Fruit fly (Drosophila melanogaster): Measurements from ENCODE around the gene grn.
A peak's percentile ranks its signal among the peaks of the same experiment; 100 is the strongest.

The grn gene

DNA sequence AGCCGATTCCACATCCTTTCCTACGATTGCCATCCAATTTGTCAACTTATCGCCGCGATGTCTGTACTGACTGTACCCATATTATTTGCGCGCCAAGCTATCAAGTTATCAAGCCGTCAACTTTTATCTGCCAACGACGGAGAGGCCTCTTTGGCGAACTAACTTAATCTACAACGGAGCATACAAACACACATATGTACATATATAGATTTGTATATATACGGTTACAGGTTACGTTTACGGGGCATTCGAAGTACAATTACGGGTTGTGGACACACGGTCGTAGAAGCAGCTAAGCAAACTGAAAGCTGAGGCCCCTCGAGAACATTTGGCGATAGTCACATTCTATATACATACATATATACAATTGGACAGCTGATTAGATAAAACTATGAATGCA, 66.0 kb downstream of the grn start (continued):
- no peak; the same call in 1 of the 2 replicates for TF ChIP-seq GATAe (GFP tag; conservative IDR thresholded peaks at IDR 0.05)
- no peak for TF ChIP-seq CG16863 (GFP tag; optimal IDR thresholded peaks at IDR 0.05)
- TF ChIP-seq CG1792 (GFP tag; optimal IDR thresholded peaks at IDR 0.05), result no peak
- peak; percentile 54; the same call in 1 of the 3 replicates for TF ChIP-seq CG11695 (GFP tag; IDR thresholded peaks at IDR 0.05)
- TF ChIP-seq CG10366 (GFP tag; IDR thresholded peaks at IDR 0.05), result no peak
- no peak for TF ChIP-seq C15 (GFP tag; IDR thresholded peaks at IDR 0.05)
- TF ChIP-seq sc (optimal IDR thresholded peaks at IDR 0.05), result no peak
- no peak for TF ChIP-seq sc (GFP tag; optimal IDR thresholded peaks at IDR 0.05)
- TF ChIP-seq CG17802 (tag; optimal IDR thresholded peaks at IDR 0.05), result no peak
- no peak for TF ChIP-seq bbx (GFP tag; IDR thresholded peaks at IDR 0.05; ENCODE audit: partially characterized antibody)
- peak; percentile 89 for TF ChIP-seq lab (GFP tag; optimal IDR thresholded peaks at IDR 0.05)
- TF ChIP-seq CG30431 (GFP tag; optimal IDR thresholded peaks at IDR 0.05), result no peak
- TF ChIP-seq ftz-f1 (GFP tag; optimal IDR thresholded peaks at IDR 0.05), result no peak
- TF ChIP-seq z (GFP tag; IDR thresholded peaks at IDR 0.05), result no peak
- TF ChIP-seq bsh (GFP tag; optimal IDR thresholded peaks at IDR 0.05), result peak in 1 of 2 experiments; percentile 11
- TF ChIP-seq trem (tag; optimal IDR thresholded peaks at IDR 0.05), result no peak
- TF ChIP-seq Sry-δ (GFP tag; optimal IDR thresholded peaks at IDR 0.05), result no peak
- peak; percentile 85 for TF ChIP-seq CG18599 (GFP tag; optimal IDR thresholded peaks at IDR 0.05)
- no peak for TF ChIP-seq CG7839 (tag; optimal IDR thresholded peaks at IDR 0.05)
- TF ChIP-seq Rx (GFP tag; IDR thresholded peaks at IDR 0.05), result no peak
- TF ChIP-seq croc (GFP tag; conservative IDR thresholded peaks at IDR 0.05), result no peak
- TF ChIP-seq sug (tag; optimal IDR thresholded peaks at IDR 0.05), result peak; percentile 70
- no peak for TF ChIP-seq CG2129 (GFP tag; IDR thresholded peaks at IDR 0.05; ENCODE audit: partially characterized antibody)
- no peak for TF ChIP-seq CG10147 (GFP tag; optimal IDR thresholded peaks at IDR 0.05)
- no peak for TF ChIP-seq da (GFP tag; optimal IDR thresholded peaks at IDR 0.05)
- no peak for TF ChIP-seq sna (GFP tag; IDR thresholded peaks at IDR 0.05; ENCODE audit: partially characterized antibody)
- TF ChIP-seq pros (GFP tag; optimal IDR thresholded peaks at IDR 0.05), result no peak
- TF ChIP-seq Hsf (GFP tag; optimal IDR thresholded peaks at IDR 0.05), result no peak
- no peak for TF ChIP-seq Ada2b (GFP tag; IDR thresholded peaks at IDR 0.05)
- no peak for TF ChIP-seq nerfin-2 (GFP tag; IDR thresholded peaks at IDR 0.05; ENCODE audit: partially characterized antibody)
- no peak for TF ChIP-seq BEAF-32 (GFP tag; optimal IDR thresholded peaks at IDR 0.05)
- peak; percentile 57 for TF ChIP-seq fd3F (GFP tag; optimal IDR thresholded peaks at IDR 0.05)
- no peak for TF ChIP-seq CG12942 (GFP tag; optimal IDR thresholded peaks at IDR 0.05)
- no peak for TF ChIP-seq CG10462 (GFP tag; optimal IDR thresholded peaks at IDR 0.05)
- no peak for TF ChIP-seq gsb-n (tag; optimal IDR thresholded peaks at IDR 0.05)
- no peak for TF ChIP-seq CG3163 (GFP tag; optimal IDR thresholded peaks at IDR 0.05)
- no peak for TF ChIP-seq Lhr (GFP tag; optimal IDR thresholded peaks at IDR 0.05)
- TF ChIP-seq CG33557 (GFP tag; optimal IDR thresholded peaks at IDR 0.05), result no peak
- peak; percentile 25 for TF ChIP-seq scrt (GFP tag; optimal IDR thresholded peaks at IDR 0.05)
- no peak for TF ChIP-seq Mad (GFP tag; optimal IDR thresholded peaks at IDR 0.05)
- no peak for TF ChIP-seq maf-S (GFP tag; optimal IDR thresholded peaks at IDR 0.05)
- TF ChIP-seq sens (GFP tag), result peak; percentile 75
- TF ChIP-seq CG11723 (GFP tag; optimal IDR thresholded peaks at IDR 0.05), result no peak
- peak; percentile 87 for TF ChIP-seq CG10543 (GFP tag; optimal IDR thresholded peaks at IDR 0.05)
- no peak for TF ChIP-seq CG8388 (GFP tag; optimal IDR thresholded peaks at IDR 0.05)
- TF ChIP-seq HmgZ (tag; optimal IDR thresholded peaks at IDR 0.05), result peak; percentile 56
- TF ChIP-seq Sox100B (GFP tag; optimal IDR thresholded peaks at IDR 0.05), result no peak
- TF ChIP-seq CG6683 (GFP tag; optimal IDR thresholded peaks at IDR 0.05), result no peak
- no peak for TF ChIP-seq CG9609 (GFP tag; optimal IDR thresholded peaks at IDR 0.05)
- no peak for TF ChIP-seq CG11093 (GFP tag; IDR thresholded peaks at IDR 0.05)
- TF ChIP-seq salm (tag; optimal IDR thresholded peaks at IDR 0.05), result no peak

All from whole organism, embryonic.